Worm (Caenorhabditis elegans): ENCODE results near the gene cyb-1.

DNA sequence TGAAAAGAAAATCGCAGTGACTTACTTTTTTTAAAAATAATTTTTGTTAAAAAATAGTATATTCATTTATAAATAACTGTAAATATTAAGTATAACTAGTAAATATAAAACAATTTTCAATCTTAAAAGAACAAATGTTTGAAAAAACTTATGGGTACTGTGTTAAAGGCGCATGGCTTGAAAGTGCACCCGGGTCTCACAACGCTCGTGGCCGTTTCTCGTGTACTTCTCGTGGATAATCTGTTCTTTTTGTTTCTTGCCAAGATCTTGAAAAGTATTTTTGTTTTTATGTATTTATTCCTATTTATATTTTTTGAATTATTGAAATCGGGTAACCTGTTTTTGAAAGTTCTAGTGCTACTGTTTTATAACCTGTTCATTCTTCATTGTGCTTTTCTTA is 31.1 kb downstream of the cyb-1 start:
- TF ChIP-seq fkh-6 (tag; optimal IDR thresholded peaks at IDR 0.05) (no peak), ama-1 (optimal IDR thresholded peaks at IDR 0.05) (no peak), elt-4 (tag; optimal IDR thresholded peaks at IDR 0.05) (no peak), F13H6.1 (tag; optimal IDR thresholded peaks at IDR 0.05) (no peak)
